Worm (Caenorhabditis elegans): ENCODE data around the gene rrp-8.

DNA sequence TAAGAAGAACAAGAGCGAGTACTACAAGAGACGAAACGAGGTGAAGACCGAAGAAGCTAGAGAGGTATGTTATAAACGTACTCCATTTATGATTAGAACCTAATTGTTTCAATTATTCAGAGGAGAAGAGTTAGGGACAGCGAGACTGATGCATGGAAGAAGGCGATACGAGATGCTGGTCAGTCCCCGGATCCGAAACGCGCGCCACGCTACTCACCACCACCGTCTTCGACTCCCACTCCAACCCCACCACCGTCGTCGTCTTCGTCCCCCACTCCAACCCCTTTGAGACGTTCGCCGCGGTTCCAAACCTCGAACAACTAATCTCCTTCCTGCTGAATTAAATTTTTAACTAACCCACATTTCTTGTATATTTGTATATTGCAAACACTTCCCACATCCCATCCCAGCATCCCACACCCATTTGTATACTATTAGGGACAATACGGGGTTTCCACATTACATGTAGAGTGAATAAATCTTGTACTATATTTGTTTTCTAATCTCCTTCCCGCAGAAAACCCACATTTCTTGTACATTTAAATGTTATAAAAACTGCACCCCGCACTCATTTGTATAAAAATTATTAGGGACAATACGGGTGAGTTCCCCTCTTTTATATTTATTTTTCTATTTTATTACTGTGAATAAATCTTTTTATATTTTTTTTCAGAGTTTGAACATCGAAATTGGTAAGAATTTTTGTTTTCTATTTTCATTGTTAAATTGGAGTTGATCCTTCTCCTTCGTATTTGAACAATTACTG, 8.9 kb upstream of the rrp-8 start:
- TF ChIP-seq elt-3 (tag; optimal IDR thresholded peaks at IDR 0.05) = no peak
- no peak for TF ChIP-seq zag-1 (tag; optimal IDR thresholded peaks at IDR 0.05)
